Fruit fly (Drosophila melanogaster) whole organism, embryonic: ENCODE measurements around the gene Txl.

ENCODE experiments used
- CG11085 ChIP-seq: fragments of 200-800 bp; sonication (Bioruptor generic); IDR thresholded peaks from 2 replicates; pipeline ENCODE4 v1.3.6; 2022; ENCODE audit warnings: missing biosample characterization, missing genetic modification characterization
- kni ChIP-seq: fragments of 200-800 bp; sonication (Bioruptor generic); optimal IDR thresholded peaks from 3 replicates; lab custom pipeline; 2017; ENCODE audit warnings: mild to moderate bottlenecking, missing biosample characterization, missing genetic modification reagents, missing genetic modification characterization
- rib ChIP-seq: fragments of 200-800 bp; sonication (Bioruptor generic); IDR thresholded peaks from 2 replicates; pipeline ENCODE4 v1.3.6; 2022; ENCODE audit warnings: missing biosample characterization, missing genetic modification characterization

DNA sequence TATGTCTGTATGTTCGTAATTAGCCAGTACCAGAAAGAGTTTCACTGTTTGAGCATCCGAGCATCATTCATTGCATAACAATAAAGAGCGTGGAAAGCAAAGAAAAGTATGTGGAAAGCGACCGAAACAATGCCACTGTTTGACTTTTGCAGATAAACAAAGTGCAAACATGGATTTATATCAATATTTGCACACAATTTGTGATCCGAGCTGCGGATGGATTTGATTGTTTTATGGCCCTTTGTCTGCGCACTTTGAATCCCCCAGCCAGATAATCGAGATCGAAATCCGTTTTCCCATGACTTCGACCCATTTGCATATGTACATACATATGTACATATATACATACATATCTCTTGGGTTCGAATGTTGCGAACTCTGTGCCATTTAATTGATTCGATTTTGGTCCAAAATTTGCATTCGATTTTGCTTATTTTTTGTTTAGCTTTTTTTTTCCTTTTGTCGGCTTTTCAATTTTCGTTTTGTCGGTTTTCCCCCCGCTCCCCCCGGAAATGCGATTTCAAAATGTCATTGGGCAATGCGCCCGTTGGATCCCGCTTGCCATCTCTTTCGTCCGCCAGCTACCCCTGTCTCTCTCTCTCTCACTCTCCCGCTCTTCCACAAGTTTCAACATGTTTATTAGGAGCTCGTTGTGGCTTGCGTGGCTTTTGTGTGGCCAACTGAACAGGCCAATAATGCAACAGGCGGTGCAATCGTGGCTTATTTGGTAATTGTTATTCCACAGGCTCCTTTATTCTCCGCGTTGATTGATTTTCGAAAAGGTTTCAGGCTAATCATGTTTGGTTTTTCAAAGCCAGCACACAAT is 19.8 kb downstream of the Txl start:
- no peak for TF ChIP-seq rib (GFP tag; lab: Robert Waterston, UW)
- TF ChIP-seq kni: no peak
- no peak for TF ChIP-seq CG11085 (GFP tag; lab: Robert Waterston, UW)
